Fruit fly (Drosophila melanogaster) whole organism, embryonic: ENCODE measurements around the gene CG5776.

ENCODE experiments used
- CG12942 ChIP-seq: fragments of 200-800 bp; sonication (Bioruptor generic); optimal IDR thresholded peaks from 3 replicates; lab custom pipeline; 2016; ENCODE audit warnings: missing biosample characterization, missing genetic modification characterization
- CG13624 ChIP-seq: fragments of 200-800 bp; sonication (Bioruptor generic); optimal IDR thresholded peaks from 2 replicates; lab custom pipeline; 2016; ENCODE audit warnings: missing biosample characterization, missing genetic modification characterization
- CG3281 ChIP-seq: fragments of 200-800 bp; sonication (Bioruptor generic); optimal IDR thresholded peaks from 3 replicates; lab custom pipeline; 2017; ENCODE audit warnings: missing biosample characterization, mild to moderate bottlenecking, missing genetic modification characterization
- CG4282 ChIP-seq: fragments of 200-800 bp; sonication (Bioruptor generic); optimal IDR thresholded peaks from 2 replicates; lab custom pipeline; 2016; ENCODE audit warnings: missing biosample characterization, missing genetic modification characterization
- Hmr ChIP-seq: fragments of 200-800 bp; sonication (Bioruptor generic); optimal IDR thresholded peaks from 3 replicates; lab custom pipeline; 2017; ENCODE audit warnings: mild to moderate bottlenecking, missing biosample characterization, missing genetic modification reagents, missing genetic modification characterization
- Sox102F ChIP-seq: fragments of 200-800 bp; sonication (Bioruptor generic); optimal IDR thresholded peaks from 2 replicates; lab custom pipeline; 2018; ENCODE audit warnings: missing biosample characterization, mild to moderate bottlenecking, missing genetic modification characterization, moderate library complexity

dm6 chr2L:12692343-12693079, 11.7 kb downstream of the CG5776 start, which contains the start of the genes CCT4 and CG6153:
- no peak for TF ChIP-seq CG4282 (GFP tag; lab: Kevin White, UChicago)
- TF ChIP-seq Hmr (GFP tag; lab: Kevin White, UChicago) = no peak
- no peak for TF ChIP-seq CG3281
- no peak for TF ChIP-seq CG13624
- no peak for TF ChIP-seq CG12942
- no peak for TF ChIP-seq Sox102F (GFP tag; lab: Kevin White, UChicago)
